Fruit fly (Drosophila melanogaster) Kc167 (cell line): ENCODE data around the gene phol.

Experiments used
- Myc ChIP-seq: fragments of >200 bp; optimal IDR thresholded peaks from 2 replicates; lab custom pipeline; 2017; ENCODE audit warnings: missing external identifiers
- Sin3A ChIP-seq: fragments of >200 bp; optimal IDR thresholded peaks from 2 replicates; lab custom pipeline; 2018; ENCODE audit warnings: missing external identifiers
- h ChIP-seq: fragments of >200 bp; optimal IDR thresholded peaks from 3 replicates; lab custom pipeline; 2018; ENCODE audit warnings: missing external identifiers
- insv ChIP-seq: fragments of >200 bp; optimal IDR thresholded peaks from 3 replicates; lab custom pipeline; 2018; ENCODE audit warnings: missing external identifiers
- psq ChIP-seq: fragments of >200 bp; optimal IDR thresholded peaks from 2 replicates; lab custom pipeline; 2017; ENCODE audit warnings: missing external identifiers
- ttk ChIP-seq: sonication (Bioruptor generic); optimal IDR thresholded peaks from 2 replicates; lab custom pipeline; 2017; ENCODE audit warnings: missing external identifiers

phol gene

DNA sequence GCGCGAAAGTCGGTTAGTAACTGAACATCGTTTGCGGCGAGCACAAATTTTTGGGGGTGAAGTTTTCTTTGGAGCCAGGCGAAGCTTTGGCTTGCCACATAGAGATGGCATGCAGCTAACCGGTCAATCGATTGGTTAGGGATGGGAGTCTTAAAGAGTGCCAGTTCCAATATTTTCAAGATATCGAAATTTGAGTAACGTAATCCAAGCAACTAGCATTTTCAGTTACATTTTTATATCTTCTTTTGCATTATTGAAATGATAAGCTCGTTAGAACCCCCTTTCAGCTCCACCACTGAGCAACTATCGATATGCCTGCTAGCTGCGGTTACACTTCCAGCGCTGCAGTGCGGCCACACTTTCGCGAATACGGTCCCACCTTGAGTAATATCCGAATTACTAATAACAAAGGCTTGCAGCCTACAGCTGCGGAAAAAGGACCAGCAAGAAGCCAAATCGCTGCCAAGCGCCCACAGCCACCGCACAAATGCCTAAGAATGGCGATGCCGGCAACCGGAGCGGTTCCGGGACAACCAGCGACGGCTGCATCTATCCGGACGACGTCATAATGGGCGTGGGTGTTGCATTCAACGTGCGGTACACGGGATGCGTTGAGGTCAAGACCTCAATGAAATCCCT, 29.3 kb downstream of the phol start, which contains the start of the genes Atat and Shc:
Gene Atat (minus strand): TSS at position 103 of the 639 bp plus-strand sequence.
Gene Shc (plus strand): TSS at position 355 of the 639 bp plus-strand sequence.
- TF ChIP-seq h (lab: Kevin White, UChicago) (no peak), insv (no peak), Sin3A (lab: Kevin White, UChicago) (no peak), Myc (no peak), psq (no peak)

DNA sequence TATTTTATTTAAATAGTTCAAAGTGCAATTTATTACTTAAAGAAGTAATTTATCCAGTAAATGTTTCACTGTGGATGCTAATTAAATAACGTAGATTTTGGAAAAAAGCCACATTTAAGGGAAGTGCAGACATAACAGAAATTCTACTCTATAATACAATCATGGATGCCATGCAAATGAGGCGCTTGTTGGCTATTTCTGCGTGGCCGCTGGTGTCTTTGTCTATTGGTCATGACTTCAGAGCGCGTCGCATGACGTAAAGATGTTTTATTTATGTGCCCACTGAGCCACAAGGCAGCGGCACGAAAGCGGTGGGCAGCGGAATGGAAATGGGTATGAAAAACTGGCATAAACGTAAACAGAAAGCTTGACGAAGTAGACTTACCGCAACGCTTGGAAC, 30.2 kb downstream of the phol start:
- TF ChIP-seq h (lab: Kevin White, UChicago) (no peak), Sin3A (lab: Kevin White, UChicago) (no peak), Myc (no peak), psq (no peak), insv (no peak), ttk (no peak)

DNA sequence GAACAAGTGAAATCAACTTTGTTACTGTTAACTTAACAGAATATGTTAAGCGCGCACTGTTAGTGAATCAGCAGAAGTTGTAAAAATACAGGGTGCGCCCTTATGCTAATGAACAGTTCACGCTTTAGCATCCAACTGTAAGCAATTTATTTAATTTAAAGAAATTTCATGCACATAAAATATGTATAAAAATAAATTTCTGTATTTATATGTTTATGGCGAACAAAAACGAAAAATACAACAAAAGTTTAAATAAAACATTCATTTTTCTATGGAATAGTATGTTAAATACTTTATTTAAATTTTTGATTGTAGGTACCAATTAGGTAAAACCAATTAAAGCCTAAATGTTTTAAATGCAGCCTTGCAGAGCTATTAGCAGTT, 31.6 kb downstream of the phol start:
- no peak for TF ChIP-seq Myc
- no peak for TF ChIP-seq Sin3A (lab: Kevin White, UChicago)
- no peak for TF ChIP-seq h (lab: Kevin White, UChicago)
- no peak for TF ChIP-seq ttk
- TF ChIP-seq psq: no peak
- no peak for TF ChIP-seq insv

DNA sequence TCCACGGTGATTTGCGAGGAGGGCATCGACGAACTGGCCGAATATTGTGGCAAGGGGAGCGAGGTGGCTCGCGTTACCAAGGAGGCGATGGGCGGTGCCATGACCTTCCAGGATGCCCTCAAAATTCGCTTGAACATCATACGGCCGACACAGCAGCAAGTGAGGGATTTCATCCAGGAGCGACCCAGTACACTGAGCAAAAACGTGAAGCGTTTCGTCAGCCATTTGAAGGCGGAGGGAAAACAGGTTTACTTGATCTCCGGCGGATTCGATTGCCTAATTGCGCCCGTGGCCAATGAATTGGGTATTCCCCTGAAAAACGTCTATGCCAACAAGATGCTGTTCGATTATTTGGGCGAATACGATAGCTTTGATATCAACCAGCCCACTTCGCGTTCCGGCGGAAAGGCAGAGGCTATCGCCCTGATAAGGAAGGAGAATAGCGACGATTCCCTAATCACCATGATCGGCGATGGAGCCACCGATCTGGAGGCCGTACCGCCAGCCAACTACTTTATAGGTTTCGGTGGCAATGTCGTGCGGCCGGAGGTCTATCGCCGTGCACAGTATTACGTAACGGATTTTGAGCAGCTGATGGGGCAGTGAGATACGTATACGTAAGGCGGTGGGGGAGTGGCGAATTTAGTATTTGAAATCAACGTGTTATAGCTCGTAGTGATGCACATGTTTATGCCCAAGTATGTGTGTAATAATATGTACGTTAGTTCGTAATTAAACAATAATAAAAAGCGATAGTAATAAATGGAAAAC, 32.1 kb downstream of the phol start:
- TF ChIP-seq ttk (no peak), psq (no peak), Sin3A (lab: Kevin White, UChicago) (no peak), h (lab: Kevin White, UChicago) (no peak), Myc (no peak)

DNA sequence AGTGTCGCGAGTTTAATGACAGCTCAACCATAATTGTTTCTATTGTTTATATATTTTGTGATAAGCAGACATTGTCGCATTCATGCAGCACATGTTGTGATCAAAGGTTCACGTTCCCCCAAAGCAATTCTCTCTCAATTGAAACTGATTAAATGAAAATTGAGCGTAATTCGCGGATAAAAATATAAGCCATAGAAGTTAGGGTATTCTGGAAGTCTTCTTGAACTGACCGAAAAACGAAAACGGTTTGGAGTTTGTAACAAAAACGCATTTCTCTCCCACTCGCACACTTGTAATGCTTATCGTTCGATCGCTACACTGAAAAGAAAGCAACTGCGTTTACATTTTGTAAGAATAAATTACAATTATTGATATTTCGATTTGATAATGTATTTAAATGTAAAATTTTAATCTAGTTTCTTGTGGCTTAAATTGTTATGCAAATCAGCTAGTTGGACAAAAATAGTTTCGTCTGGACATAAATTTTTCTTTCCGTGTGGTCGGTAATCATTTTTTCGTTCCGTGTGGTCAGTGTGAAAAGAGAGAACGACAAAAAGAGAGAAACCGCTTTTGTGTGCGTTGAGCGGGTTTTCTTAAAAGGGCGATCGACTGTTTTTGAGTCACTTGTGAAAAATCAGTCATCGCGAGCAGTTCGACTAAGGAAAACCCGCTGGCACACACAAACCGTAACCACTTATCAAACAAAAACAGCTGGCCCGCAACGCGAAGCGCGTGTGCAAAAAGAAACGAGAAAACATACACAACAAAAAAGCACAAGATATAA, 33.3 kb downstream of the phol start, which contains the start of gene aay:
Gene aay (plus strand): TSS at position 618 of the 784 bp plus-strand sequence.
- TF ChIP-seq h (lab: Kevin White, UChicago) (no peak), ttk (no peak), psq (no peak), Myc (no peak), Sin3A (lab: Kevin White, UChicago) (no peak), insv (no peak)

DNA sequence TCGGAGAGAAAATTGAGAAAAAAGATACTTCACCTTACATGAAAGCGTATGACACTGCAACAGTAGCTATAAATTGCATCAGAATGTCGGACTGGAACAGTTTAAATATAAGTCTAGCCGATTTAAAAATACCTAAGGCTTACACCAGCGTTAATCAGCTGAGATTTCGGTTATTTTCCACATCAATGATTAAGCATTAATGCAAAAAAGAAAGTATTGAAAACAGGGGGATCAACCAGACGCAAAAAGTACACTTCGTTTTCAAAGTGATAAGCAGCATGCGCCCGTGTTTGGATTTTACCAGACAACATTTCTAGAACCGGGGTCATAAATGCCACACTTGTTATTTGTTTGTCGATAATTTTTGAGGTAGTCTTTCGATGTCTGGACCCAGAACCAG, 33.9 kb downstream of the phol start:
- no peak for TF ChIP-seq psq
- TF ChIP-seq h (lab: Kevin White, UChicago): no peak
- no peak for TF ChIP-seq Myc
- TF ChIP-seq insv: no peak
- no peak for TF ChIP-seq ttk
- TF ChIP-seq Sin3A (lab: Kevin White, UChicago): no peak

DNA sequence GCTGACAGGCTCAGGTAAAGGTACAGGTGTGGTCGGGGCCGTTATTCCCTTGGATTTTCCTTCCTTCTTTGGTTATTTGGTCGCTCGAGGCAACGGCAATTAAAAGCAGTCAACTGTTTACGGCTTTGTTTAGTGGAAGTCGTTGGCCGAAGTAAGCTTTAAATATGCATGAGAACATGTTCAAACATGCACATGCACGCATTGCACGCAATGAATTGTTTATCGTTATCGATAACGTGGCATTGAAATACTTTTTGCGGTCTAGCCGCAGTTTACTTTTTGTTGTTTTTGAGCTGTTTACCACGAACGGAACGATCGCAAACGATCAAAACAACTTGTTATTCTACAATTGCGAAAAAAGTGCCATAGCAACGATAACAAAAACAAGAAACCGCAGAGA, 34.5 kb downstream of the phol start:
- TF ChIP-seq h (lab: Kevin White, UChicago) (no peak), Sin3A (lab: Kevin White, UChicago) (no peak), ttk (no peak), insv (no peak), psq (no peak), Myc (no peak)

DNA sequence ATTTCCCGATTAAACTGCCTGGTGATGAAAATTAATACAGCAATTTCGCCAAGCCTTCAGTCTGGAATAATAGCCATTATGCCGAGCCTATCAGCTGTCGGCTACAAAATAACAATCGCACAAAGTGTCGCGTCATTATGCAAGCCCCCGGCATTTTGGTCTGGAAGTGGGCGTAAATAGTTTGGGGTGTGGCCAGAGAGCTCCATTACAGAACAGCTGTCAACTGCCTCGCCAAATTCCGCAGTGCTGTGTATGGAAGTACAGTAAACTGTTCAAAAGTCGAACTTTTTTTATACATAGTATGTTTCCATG, 35.3 kb downstream of the phol start:
- TF ChIP-seq ttk (no peak), Sin3A (lab: Kevin White, UChicago) (no peak), Myc (no peak), h (lab: Kevin White, UChicago) (no peak), psq (no peak), insv (no peak)

DNA sequence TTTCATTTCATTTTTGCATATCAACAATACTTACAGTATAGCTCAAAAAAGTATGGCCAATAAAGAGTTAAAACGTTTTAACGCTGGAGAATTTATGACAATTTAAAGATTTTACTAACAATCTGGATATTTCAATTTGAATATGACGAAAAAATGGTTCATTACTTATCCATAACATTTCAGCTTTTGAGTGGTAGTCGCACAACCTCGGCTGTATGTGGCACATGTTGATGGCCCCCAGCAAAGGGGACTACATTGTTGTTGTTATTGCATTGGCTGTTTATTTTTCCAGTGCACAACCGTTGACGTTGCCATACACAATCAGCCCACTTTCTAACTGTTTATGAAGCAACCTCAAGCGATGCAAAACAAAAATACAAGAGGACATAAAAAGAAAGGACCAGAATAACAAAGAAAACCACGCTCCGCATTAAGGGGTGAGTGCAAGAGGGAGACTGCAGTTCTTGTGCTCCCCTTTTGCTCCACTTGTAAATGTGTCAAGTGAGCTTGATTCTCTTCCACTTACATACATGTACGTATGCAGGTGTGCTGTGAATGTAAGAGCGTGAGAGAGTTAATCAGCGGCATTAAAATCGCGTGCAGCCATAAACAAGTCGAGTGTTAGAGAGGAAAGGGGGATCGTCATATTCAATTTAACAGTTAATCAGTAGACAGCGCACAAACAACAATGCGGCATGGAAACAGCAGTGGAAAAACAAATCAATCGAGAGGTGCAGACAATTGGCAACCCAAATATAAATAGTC, 35.8 kb downstream of the phol start:
- TF ChIP-seq psq (no peak), ttk (no peak), Sin3A (lab: Kevin White, UChicago) (no peak), Myc (no peak), insv (no peak), h (lab: Kevin White, UChicago) (no peak)

DNA sequence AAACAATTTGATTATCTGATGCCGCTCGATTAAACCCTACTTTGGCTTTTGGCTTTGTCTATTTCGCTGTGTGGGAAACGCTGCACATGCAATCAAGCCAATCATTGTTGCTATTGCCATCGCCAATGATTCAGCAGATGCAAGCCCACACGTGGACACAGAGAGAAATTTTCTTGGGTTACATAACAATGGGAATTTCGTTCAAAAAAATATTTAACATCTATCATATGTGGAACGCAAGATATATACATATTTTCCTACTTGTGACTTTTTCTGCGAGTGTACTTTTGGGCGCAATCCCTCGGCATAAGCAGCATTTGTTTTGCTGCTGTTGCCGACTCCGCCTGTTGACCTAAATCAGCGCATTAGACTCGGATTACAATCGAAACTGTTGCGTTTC, 36.8 kb downstream of the phol start:
- TF ChIP-seq psq (no peak), insv (no peak), Sin3A (lab: Kevin White, UChicago) (no peak), ttk (no peak), h (lab: Kevin White, UChicago) (no peak), Myc (no peak)

DNA sequence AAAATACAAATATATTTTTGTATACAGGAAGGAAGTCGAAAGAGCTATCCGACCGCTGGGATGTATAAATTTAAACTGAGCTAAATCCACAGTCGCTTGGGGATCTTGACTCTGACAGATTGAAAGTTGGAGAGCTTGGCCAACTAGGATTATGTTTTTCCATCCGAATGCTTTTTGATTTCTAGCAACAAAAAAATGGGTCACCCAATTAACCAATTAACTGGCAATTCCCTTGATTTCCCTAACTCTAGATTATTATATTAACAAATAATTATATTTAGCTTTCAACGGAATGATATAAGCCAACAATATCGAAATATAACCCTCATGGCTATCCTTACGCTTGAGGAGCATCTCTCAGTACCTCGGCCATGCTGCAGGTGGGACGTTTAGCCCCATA, 38.8 kb downstream of the phol start, which contains the start of gene CG3982:
Gene CG3982 (minus strand): TSS at position 101 of the 400 bp plus-strand sequence.
- no peak for TF ChIP-seq Sin3A (lab: Kevin White, UChicago)
- no peak for TF ChIP-seq Myc
- TF ChIP-seq ttk: no peak
- no peak for TF ChIP-seq psq
- TF ChIP-seq insv: no peak
- TF ChIP-seq h (lab: Kevin White, UChicago): no peak

DNA sequence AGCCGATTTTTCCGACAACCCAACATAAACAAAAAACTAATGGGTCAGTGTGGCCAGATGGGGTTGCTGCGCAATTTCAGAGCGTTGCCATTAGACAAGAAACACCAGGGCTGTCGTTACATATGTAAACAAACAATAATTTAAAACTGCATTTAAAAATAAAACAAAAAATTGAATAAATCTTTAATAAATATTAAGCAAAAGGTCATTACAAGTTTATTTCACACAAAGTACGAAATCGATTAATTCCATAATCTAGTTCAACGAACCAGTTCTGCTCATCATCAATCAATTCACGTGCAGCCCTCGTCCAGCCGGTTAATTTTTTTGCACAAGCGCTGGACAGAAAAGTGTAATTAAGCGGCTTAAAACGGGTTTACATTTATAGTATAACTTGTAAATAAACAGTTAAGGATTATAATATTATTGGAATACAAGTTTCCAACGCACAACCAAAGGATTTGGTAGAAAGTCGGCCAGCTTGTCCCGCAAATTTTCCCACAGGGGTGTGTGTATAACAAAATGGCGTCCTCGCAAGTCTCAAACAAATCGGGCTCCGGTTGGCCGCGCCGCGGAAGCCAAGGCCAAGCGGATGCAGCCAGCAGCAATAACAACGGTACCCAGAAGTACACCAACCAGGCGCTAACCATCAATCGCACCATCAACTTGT, 45.2 kb downstream of the phol start, which contains the start of the genes CG4022 and Cpsf5:
Gene CG4022 (minus strand): TSS at position 79 of the 670 bp plus-strand sequence.
Gene Cpsf5 (plus strand): TSS at position 285 of the 670 bp plus-strand sequence.
- TF ChIP-seq Myc: no peak
- no peak for TF ChIP-seq h (lab: Kevin White, UChicago)
- no peak for TF ChIP-seq psq
- TF ChIP-seq Sin3A (lab: Kevin White, UChicago): no peak
- TF ChIP-seq ttk: no peak
- TF ChIP-seq insv: no peak
